Fruit fly (Drosophila melanogaster): Measurements from ENCODE around the gene CG14292.

dm6 chr3R:18915644-18916194 is 10.3 kb upstream of the CG14292 start:
- TF ChIP-seq brk (GFP tag; optimal IDR thresholded peaks at IDR 0.05), result no peak
- no peak for TF ChIP-seq woc (GFP tag; optimal IDR thresholded peaks at IDR 0.05)
- no peak for TF ChIP-seq lola (GFP tag; optimal IDR thresholded peaks at IDR 0.05)
- no peak for TF ChIP-seq pan (optimal IDR thresholded peaks at IDR 0.05)
- TF ChIP-seq psq (GFP tag; optimal IDR thresholded peaks at IDR 0.05), result no peak
- TF ChIP-seq rgr (GFP tag; optimal IDR thresholded peaks at IDR 0.05), result no peak
- no peak for TF ChIP-seq sv (GFP tag; optimal IDR thresholded peaks at IDR 0.05)

All from whole organism, wandering third instar larva.